Worm (Caenorhabditis elegans) whole organism, L3 larva: ENCODE measurements around the gene F41E6.12.

Experiments
- elt-3 ChIP-seq, 3 experiments: fragments of 150-350 bp in 1 of 3; sonication (generic microtip) in 2 of 3; optimal IDR thresholded peaks; 2 replicates in 2 of 3; 4 replicates in 1 of 3; lab custom pipeline; 2014 to 2017; ENCODE audit warnings: missing biosample characterization in 3 of 3, missing genetic modification characterization in 3 of 3
- skn-1 ChIP-seq: fragments of 150-350 bp; optimal IDR thresholded peaks from 2 replicates; lab custom pipeline; 2014; ENCODE audit warnings: missing biosample characterization, missing genetic modification characterization
- ztf-4 ChIP-seq: fragments of 150-350 bp; optimal IDR thresholded peaks from 2 replicates; lab custom pipeline; 2014; ENCODE audit warnings: missing biosample characterization, missing genetic modification characterization

DNA sequence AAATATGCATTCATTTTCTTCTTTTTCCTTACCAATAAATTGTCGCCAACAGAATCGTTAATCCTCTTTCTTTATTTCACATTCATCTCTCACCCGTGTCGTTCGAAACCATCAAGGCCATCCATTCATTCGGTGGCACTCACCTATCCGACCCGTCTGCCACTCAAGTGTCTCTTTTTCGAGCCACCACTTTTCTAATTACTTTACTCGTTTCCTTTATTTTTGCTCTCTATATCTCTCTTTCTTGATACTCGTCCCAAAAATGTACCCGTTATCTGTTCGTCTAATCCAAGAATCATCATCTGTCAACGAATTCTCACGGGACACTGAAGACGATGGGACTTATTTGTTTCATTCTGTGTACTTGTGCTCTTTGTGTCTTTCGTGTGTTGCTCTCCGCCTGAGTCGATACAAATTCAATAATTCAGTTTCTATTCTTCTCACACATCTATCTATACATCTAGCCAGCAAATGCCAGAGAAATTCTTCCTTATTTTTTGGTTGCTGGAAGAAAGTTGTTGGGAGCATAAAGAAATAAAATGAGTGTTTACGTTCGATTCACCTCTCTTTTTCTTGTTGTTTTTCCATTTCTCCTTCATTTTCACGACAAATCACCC lies 36.1 kb downstream of the F41E6.12 start:
- TF ChIP-seq ztf-4 (tag; lab: Kevin White, UChicago) (no peak), skn-1 (tag; lab: Kevin White, UChicago) (no peak), elt-3 (tag; optimal IDR thresholded peaks at IDR 0.05; lab: Kevin White, UChicago) (no peak)
